Fruit fly (Drosophila melanogaster) whole organism, embryonic: ENCODE results near the gene CG11970.

Experiments used
- Abd-B ChIP-seq: fragments of 200-800 bp; sonication (Bioruptor generic); optimal IDR thresholded peaks from 2 replicates; lab custom pipeline; 2018; ENCODE audit warnings: missing biosample characterization, mild to moderate bottlenecking, missing genetic modification characterization, moderate library complexity
- Ada2b ChIP-seq: fragments of 200-800 bp; sonication (Bioruptor generic); IDR thresholded peaks from 2 replicates; pipeline ENCODE4 v1.3.6; 2022; ENCODE audit warnings: missing biosample characterization, missing genetic modification characterization
- C15 ChIP-seq: fragments of 200-800 bp; sonication (Bioruptor generic); IDR thresholded peaks from 3 replicates; pipeline ENCODE4 v1.3.6; 2022; ENCODE audit warnings: missing biosample characterization, missing genetic modification characterization
- CG11456 ChIP-seq: fragments of 200-800 bp; sonication (Bioruptor generic); IDR thresholded peaks from 3 replicates; pipeline ENCODE4 v1.3.6; 2022; ENCODE audit warnings: missing biosample characterization, missing genetic modification characterization
- CG12071 ChIP-seq: fragments of 200-800 bp; sonication (Bioruptor generic); optimal IDR thresholded peaks from 3 replicates; lab custom pipeline; 2018; ENCODE audit warnings: missing biosample characterization, mild to moderate bottlenecking, missing genetic modification characterization
- CG12659 ChIP-seq: fragments of 200-800 bp; sonication (Bioruptor generic); optimal IDR thresholded peaks from 3 replicates; lab custom pipeline; 2017; ENCODE audit warnings: mild to moderate bottlenecking, missing biosample characterization, missing genetic modification reagents, missing genetic modification characterization
- CG14014 ChIP-seq: fragments of 200-800 bp; sonication (Bioruptor generic); IDR thresholded peaks from 2 replicates; pipeline ENCODE4 v1.3.6; 2022; ENCODE audit warnings: missing biosample characterization, missing genetic modification characterization
- CG14667 ChIP-seq: fragments of 200-800 bp; sonication (Bioruptor generic); IDR thresholded peaks from 2 replicates; pipeline ENCODE4 v1.3.6; 2022; ENCODE audit warnings: missing biosample characterization, missing genetic modification characterization
- CG15479 ChIP-seq: fragments of 200-800 bp; sonication (Bioruptor generic); optimal IDR thresholded peaks from 3 replicates; lab custom pipeline; 2019; ENCODE audit warnings: missing biosample characterization, mild to moderate bottlenecking, missing genetic modification characterization, moderate library complexity
- CG17612 ChIP-seq: fragments of 200-800 bp; sonication (Bioruptor generic); IDR thresholded peaks from 2 replicates; pipeline ENCODE4 v1.3.6; 2022; ENCODE audit warnings: missing biosample characterization, missing genetic modification characterization
- CG2120 ChIP-seq: fragments of 200-800 bp; sonication (Bioruptor generic); optimal IDR thresholded peaks from 3 replicates; lab custom pipeline; 2016; ENCODE audit warnings: missing biosample characterization, missing genetic modification characterization
- CG2129 ChIP-seq: fragments of 200-800 bp; sonication (Bioruptor generic); IDR thresholded peaks from 2 replicates; pipeline ENCODE4 v1.3.6; 2022; ENCODE audit warnings: missing biosample characterization, missing genetic modification characterization; ENCODE audit not compliant: partially characterized antibody
- CG31224 ChIP-seq: fragments of 200-800 bp; sonication (Bioruptor generic); IDR thresholded peaks from 2 replicates; pipeline ENCODE4 v1.3.6; 2022; ENCODE audit warnings: missing biosample characterization, missing genetic modification characterization
- CG34422 ChIP-seq: fragments of 200-800 bp; sonication (Bioruptor generic); IDR thresholded peaks from 3 replicates; pipeline ENCODE4 v1.3.6; 2022; ENCODE audit warnings: missing biosample characterization, missing genetic modification characterization
- CG4328 ChIP-seq: fragments of 200-800 bp; sonication (Bioruptor generic); optimal IDR thresholded peaks from 3 replicates; lab custom pipeline; 2017; ENCODE audit warnings: missing biosample characterization, missing genetic modification reagents, missing genetic modification characterization
- CG6175 ChIP-seq: fragments of 200-800 bp; sonication (Bioruptor generic); IDR thresholded peaks from 3 replicates; pipeline ENCODE4 v1.3.6; 2022; ENCODE audit warnings: missing biosample characterization, missing genetic modification characterization
- CG6272 ChIP-seq: fragments of 200-800 bp; sonication (Bioruptor generic); IDR thresholded peaks from 2 replicates; pipeline ENCODE4 v1.3.6; 2022; ENCODE audit warnings: missing biosample characterization, missing genetic modification characterization
- CG6765 ChIP-seq: fragments of 200-800 bp; sonication (Bioruptor generic); optimal IDR thresholded peaks from 3 replicates; lab custom pipeline; 2017; ENCODE audit warnings: missing biosample characterization, mild to moderate bottlenecking, missing genetic modification characterization
- CG6813 ChIP-seq: fragments of 200-800 bp; sonication (Bioruptor generic); optimal IDR thresholded peaks from 2 replicates; lab custom pipeline; 2017; ENCODE audit warnings: missing biosample characterization, missing genetic modification characterization, mild to moderate bottlenecking, moderate library complexity, missing genetic modification reagents
- CG7372 ChIP-seq: fragments of 200-800 bp; sonication (Bioruptor generic); IDR thresholded peaks from 2 replicates; pipeline ENCODE4 v1.3.6; 2022; ENCODE audit warnings: missing biosample characterization, missing genetic modification characterization
- CG7556 ChIP-seq: fragments of 200-800 bp; sonication (Bioruptor generic); optimal IDR thresholded peaks from 2 replicates; lab custom pipeline; 2017; ENCODE audit warnings: missing biosample characterization, mild to moderate bottlenecking, missing genetic modification characterization
- CG8290 ChIP-seq, 3 experiments: fragments of 200-800 bp; sonication (Bioruptor generic); optimal IDR thresholded peaks; 2 replicates each; lab custom pipeline; 2016 to 2019; ENCODE audit warnings: missing biosample characterization in 3 of 3, missing genetic modification characterization in 3 of 3, mild to moderate bottlenecking in 2 of 3, moderate library complexity in 1 of 3
- CG9609 ChIP-seq: fragments of 200-800 bp; sonication (Bioruptor generic); optimal IDR thresholded peaks from 3 replicates; lab custom pipeline; 2016; ENCODE audit warnings: missing biosample characterization, missing genetic modification characterization
- CG9932 ChIP-seq: fragments of 200-800 bp; sonication (Bioruptor generic); IDR thresholded peaks from 2 replicates; pipeline ENCODE4 v1.3.6; 2022; ENCODE audit warnings: missing biosample characterization, missing genetic modification characterization
- CHES-1-like ChIP-seq: fragments of 200-800 bp; sonication (Bioruptor generic); optimal IDR thresholded peaks from 2 replicates; lab custom pipeline; 2016; ENCODE audit warnings: missing biosample characterization, missing genetic modification characterization
- Dp ChIP-seq: fragments of 200-800 bp; sonication (Bioruptor generic); optimal IDR thresholded peaks from 2 replicates; lab custom pipeline; 2018; ENCODE audit warnings: missing biosample characterization, mild to moderate bottlenecking, missing genetic modification characterization, moderate library complexity
- E2f1 ChIP-seq: fragments of 200-800 bp; sonication (Bioruptor generic); IDR thresholded peaks from 2 replicates; pipeline ENCODE4 v1.3.6; 2022; ENCODE audit warnings: missing biosample characterization, missing genetic modification characterization
- Ets65A ChIP-seq: fragments of 200-800 bp; sonication (Bioruptor generic); peaks from one replicate; lab custom pipeline; 2016; ENCODE audit warnings: missing biosample characterization, missing genetic modification characterization
- GATAe ChIP-seq: fragments of 200-800 bp; sonication (Bioruptor generic); conservative IDR thresholded peaks from 2 replicates; pipeline ENCODE4 v1.3.6; 2022; ENCODE audit warnings: missing biosample characterization, missing genetic modification characterization
- H15 ChIP-seq: fragments of 200-800 bp; sonication (Bioruptor generic); IDR thresholded peaks from 3 replicates; pipeline ENCODE4 v1.3.6; 2022; ENCODE audit warnings: missing biosample characterization, missing genetic modification characterization
- Hey ChIP-seq: fragments of 200-800 bp; sonication (Bioruptor generic); optimal IDR thresholded peaks from 3 replicates; lab custom pipeline; 2018; ENCODE audit warnings: missing biosample characterization, mild to moderate bottlenecking, missing genetic modification characterization
- Poxn ChIP-seq: fragments of 200-800 bp; sonication (Bioruptor generic); IDR thresholded peaks from 2 replicates; pipeline ENCODE4 v1.3.6; 2022; ENCODE audit warnings: missing biosample characterization, missing genetic modification characterization
- Rx ChIP-seq: fragments of 200-800 bp; sonication (Bioruptor generic); IDR thresholded peaks from 2 replicates; pipeline ENCODE4 v1.3.6; 2022; ENCODE audit warnings: missing biosample characterization, missing genetic modification characterization
- Six4 ChIP-seq: fragments of 200-800 bp; sonication (Bioruptor generic); optimal IDR thresholded peaks from 2 replicates; lab custom pipeline; 2016; ENCODE audit warnings: missing biosample characterization, missing genetic modification characterization
- Sry-δ ChIP-seq: fragments of 200-800 bp; sonication (Bioruptor generic); optimal IDR thresholded peaks from 2 replicates; lab custom pipeline; 2016; ENCODE audit warnings: missing biosample characterization, missing genetic modification characterization
- al ChIP-seq: fragments of 200-800 bp; sonication (Bioruptor generic); IDR thresholded peaks from 2 replicates; pipeline ENCODE4 v1.3.6; 2022; ENCODE audit warnings: missing biosample characterization, missing genetic modification characterization
- amos ChIP-seq: fragments of 200-800 bp; sonication (Bioruptor generic); IDR thresholded peaks from 2 replicates; pipeline ENCODE4 v1.3.6; 2022; ENCODE audit warnings: missing biosample characterization, missing genetic modification characterization; ENCODE audit not compliant: partially characterized antibody
- ash1 ChIP-seq: fragments of 200-800 bp; sonication (Bioruptor generic); optimal IDR thresholded peaks from 2 replicates; lab custom pipeline; 2018; ENCODE audit warnings: missing biosample characterization, mild to moderate bottlenecking, missing genetic modification characterization
- da ChIP-seq: fragments of 200-800 bp; sonication (Bioruptor generic); optimal IDR thresholded peaks from 2 replicates; lab custom pipeline; 2016; ENCODE audit warnings: missing biosample characterization, missing genetic modification characterization
- dm ChIP-seq: fragments of 200-800 bp; sonication (Bioruptor generic); optimal IDR thresholded peaks from 3 replicates; lab custom pipeline; 2016; ENCODE audit warnings: missing biosample characterization, missing genetic modification characterization
- esg ChIP-seq: fragments of 200-800 bp; sonication (Bioruptor generic); conservative IDR thresholded peaks from 2 replicates; pipeline ENCODE4 v1.3.6; 2022; ENCODE audit warnings: missing biosample characterization, missing genetic modification characterization
- ham ChIP-seq: fragments of 200-800 bp; sonication (Bioruptor generic); IDR thresholded peaks from 2 replicates; pipeline ENCODE4 v1.3.6; 2022; ENCODE audit warnings: missing biosample characterization, missing genetic modification characterization
- kni ChIP-seq: fragments of 200-800 bp; sonication (Bioruptor generic); optimal IDR thresholded peaks from 3 replicates; lab custom pipeline; 2017; ENCODE audit warnings: mild to moderate bottlenecking, missing biosample characterization, missing genetic modification reagents, missing genetic modification characterization
- nau ChIP-seq: fragments of 200-800 bp; sonication (Bioruptor generic); optimal IDR thresholded peaks from 3 replicates; lab custom pipeline; 2017; ENCODE audit warnings: missing biosample characterization, mild to moderate bottlenecking, missing genetic modification characterization, missing genetic modification reagents
- onecut ChIP-seq: fragments of 200-800 bp; sonication (Bioruptor generic); IDR thresholded peaks from 2 replicates; pipeline ENCODE4 v1.3.6; 2022; ENCODE audit warnings: missing biosample characterization, missing genetic modification characterization
- p53 ChIP-seq: fragments of 200-800 bp; sonication (Bioruptor generic); optimal IDR thresholded peaks from 2 replicates; lab custom pipeline; 2016; ENCODE audit warnings: missing biosample characterization, missing genetic modification characterization
- sd ChIP-seq: fragments of 200-800 bp; sonication (Bioruptor generic); optimal IDR thresholded peaks from 3 replicates; lab custom pipeline; 2018; ENCODE audit warnings: missing biosample characterization, mild to moderate bottlenecking, missing genetic modification characterization, moderate library complexity
- sens-2 ChIP-seq: fragments of 200-800 bp; sonication (Bioruptor generic); IDR thresholded peaks from 2 replicates; pipeline ENCODE4 v1.3.6; 2022; ENCODE audit warnings: missing biosample characterization, missing genetic modification characterization
- shn ChIP-seq: fragments of 200-800 bp; sonication (Bioruptor generic); optimal IDR thresholded peaks from 3 replicates; lab custom pipeline; 2016; ENCODE audit warnings: missing biosample characterization, missing genetic modification characterization
- sna ChIP-seq: fragments of 200-800 bp; sonication (Bioruptor generic); IDR thresholded peaks from 2 replicates; pipeline ENCODE4 v1.3.6; 2022; ENCODE audit warnings: missing biosample characterization, missing genetic modification characterization; ENCODE audit not compliant: partially characterized antibody
- tap ChIP-seq: fragments of 200-800 bp; optimal IDR thresholded peaks from 3 replicates; lab custom pipeline; 2019; ENCODE audit warnings: missing biosample characterization, mild to moderate bottlenecking, missing genetic modification characterization, moderate library complexity
- vfl ChIP-seq: fragments of 200-800 bp; sonication (Bioruptor generic); optimal IDR thresholded peaks from 2 replicates; lab custom pipeline; 2016; ENCODE audit warnings: missing biosample characterization, missing genetic modification characterization

Gene CG11970

DNA sequence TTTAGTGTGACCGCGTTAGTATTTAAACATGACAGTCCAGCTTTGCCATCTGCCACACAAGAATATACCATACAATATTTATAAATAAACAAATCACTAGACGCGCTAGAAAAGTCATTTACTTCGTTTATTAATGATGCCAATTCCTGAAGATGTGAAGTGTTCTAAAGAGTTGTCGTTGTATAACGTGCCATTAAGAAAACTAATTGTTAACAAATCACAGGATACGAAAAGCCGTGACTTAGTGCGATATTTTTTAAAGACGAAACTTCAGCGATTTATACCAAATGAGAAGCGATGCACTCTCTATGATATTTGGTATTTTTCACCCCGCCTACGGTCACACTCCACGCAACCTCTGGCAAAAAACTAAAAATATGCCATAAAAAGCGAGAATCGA, 54.9 kb downstream of the CG11970 start, which contains the start of gene neur (continued):
- peak; percentile 45; the same call in 1 of the 2 replicates for TF ChIP-seq CG9932
- TF ChIP-seq nau (GFP tag; lab: Kevin White, UChicago), result no peak
- TF ChIP-seq kni, result no peak
- no peak for TF ChIP-seq CG17612 (GFP tag; lab: Robert Waterston, UW)
- TF ChIP-seq esg, result no peak
- TF ChIP-seq CG31224 (GFP tag; lab: Robert Waterston, UW), result no peak
- TF ChIP-seq CG2120 (GFP tag; lab: Kevin White, UChicago), result peak; percentile 19
- peak; percentile 21 for TF ChIP-seq CHES-1-like (GFP tag; lab: Kevin White, UChicago)
- TF ChIP-seq Poxn (GFP tag; lab: Robert Waterston, UW), result no peak
- TF ChIP-seq CG2129 (GFP tag; lab: Robert Waterston, UW), result peak; percentile 36
- TF ChIP-seq CG7556 (GFP tag; lab: Kevin White, UChicago), result no peak
- peak; percentile 74 for TF ChIP-seq Sry-δ
- TF ChIP-seq CG11456 (GFP tag; lab: Robert Waterston, UW), result no peak
- TF ChIP-seq GATAe (GFP tag; lab: Robert Waterston, UW), result no peak
- TF ChIP-seq CG9609 (GFP tag; lab: Kevin White, UChicago), result no peak
- TF ChIP-seq CG14667 (GFP tag; lab: Robert Waterston, UW), result no peak
- no peak for TF ChIP-seq H15 (GFP tag; lab: Robert Waterston, UW)
- peak; percentile 54; the same call in 1 of the 3 replicates for TF ChIP-seq CG34422 (GFP tag; lab: Robert Waterston, UW)
- no peak for TF ChIP-seq E2f1 (GFP tag; lab: Robert Waterston, UW)
- TF ChIP-seq sens-2 (GFP tag; lab: Robert Waterston, UW), result no peak
- peak; percentile 24 for TF ChIP-seq CG8290 (GFP tag; optimal IDR thresholded peaks at IDR 0.05; lab: Kevin White, UChicago)
- peak in 1 of 2 experiments; percentile 1 for TF ChIP-seq CG8290 (tag; optimal IDR thresholded peaks at IDR 0.05; lab: Kevin White, UChicago)
- TF ChIP-seq vfl, result no peak
- TF ChIP-seq CG15479 (GFP tag; lab: Kevin White, UChicago), result no peak
- TF ChIP-seq da (GFP tag; lab: Kevin White, UChicago), result no peak
- TF ChIP-seq al, result no peak
- no peak for TF ChIP-seq Rx
- TF ChIP-seq CG6765 (GFP tag; lab: Kevin White, UChicago), result no peak
- no peak for TF ChIP-seq CG6813 (GFP tag; lab: Kevin White, UChicago)
- peak; percentile 15 for TF ChIP-seq CG4328 (GFP tag; lab: Kevin White, UChicago)
- no peak for TF ChIP-seq CG6272 (GFP tag; lab: Robert Waterston, UW)
- no peak for TF ChIP-seq p53 (GFP tag; lab: Kevin White, UChicago)
- TF ChIP-seq CG14014 (GFP tag; lab: Robert Waterston, UW), result no peak
- no peak for TF ChIP-seq Six4 (GFP tag; lab: Kevin White, UChicago)
- TF ChIP-seq sd (tag; lab: Kevin White, UChicago), result no peak
- TF ChIP-seq Abd-B (GFP tag; lab: Kevin White, UChicago), result peak; percentile 27
- no peak for TF ChIP-seq CG6175
- TF ChIP-seq onecut (GFP tag; lab: Robert Waterston, UW), result no peak
- TF ChIP-seq CG12071, result no peak
- TF ChIP-seq CG12659 (GFP tag; lab: Kevin White, UChicago), result peak; percentile 78
- no peak for TF ChIP-seq Hey (tag; lab: Kevin White, UChicago)
- TF ChIP-seq Ada2b (GFP tag; lab: Robert Waterston, UW), result no peak
- peak; percentile 77 for TF ChIP-seq amos (GFP tag; lab: Robert Waterston, UW)
- peak; percentile 5 for TF ChIP-seq dm (GFP tag; lab: Kevin White, UChicago)
- peak; percentile 51; the same call in 1 of the 2 replicates for TF ChIP-seq sna (GFP tag; lab: Robert Waterston, UW)
- TF ChIP-seq ash1 (GFP tag; lab: Kevin White, UChicago), result no peak
- TF ChIP-seq Dp (GFP tag; lab: Kevin White, UChicago), result peak; percentile 35
- TF ChIP-seq ham (GFP tag; lab: Robert Waterston, UW), result no peak
- TF ChIP-seq tap (tag; lab: Kevin White, UChicago), result no peak
- TF ChIP-seq C15, result no peak
- peak; percentile 91 for TF ChIP-seq Ets65A
- no peak for TF ChIP-seq CG7372 (GFP tag; lab: Robert Waterston, UW)
- TF ChIP-seq shn (GFP tag; lab: Kevin White, UChicago), result no peak
